Worm (Caenorhabditis elegans) whole organism, L4 larva: ENCODE results near the gene C39E9.12.

ENCODE experiments used
- R02D3.7 ChIP-seq: fragments of 150-350 bp; sonication (generic microtip); optimal IDR thresholded peaks from 3 replicates; lab custom pipeline; 2014; ENCODE audit warnings: missing biosample characterization, missing genetic modification characterization
- T20F7.1 ChIP-seq: fragments of 200-800 bp; sonication (Bioruptor generic); optimal IDR thresholded peaks from 2 replicates; lab custom pipeline; 2018; ENCODE audit warnings: mild to moderate bottlenecking, missing genetic modification characterization, missing compliant biosample characterization
- ces-1 ChIP-seq: fragments of 150-350 bp; sonication (generic microtip); optimal IDR thresholded peaks from 4 replicates; lab custom pipeline; 2014; ENCODE audit warnings: missing biosample characterization, missing genetic modification reagents, missing genetic modification characterization
- hlh-11 ChIP-seq: fragments of 200-800 bp; sonication (Bioruptor generic); optimal IDR thresholded peaks from 2 replicates; lab custom pipeline; 2018; ENCODE audit warnings: mild to moderate bottlenecking, missing genetic modification characterization, missing compliant biosample characterization
- jun-1 ChIP-seq: fragments of 150-350 bp; optimal IDR thresholded peaks from 2 replicates; lab custom pipeline; 2014; ENCODE audit warnings: missing biosample characterization, missing genetic modification reagents, missing genetic modification characterization
- lim-7 ChIP-seq: fragments of 200-800 bp; sonication (Bioruptor generic); IDR thresholded peaks from 2 replicates; pipeline ENCODE4 v1.3.6; 2022; ENCODE audit warnings: missing genetic modification characterization, missing compliant biosample characterization
- lin-39 ChIP-seq: fragments of 150-350 bp; optimal IDR thresholded peaks from 2 replicates; lab custom pipeline; 2014; ENCODE audit warnings: missing biosample characterization, missing genetic modification reagents, missing genetic modification characterization
- mxl-3 ChIP-seq: fragments of 200-800 bp; sonication (Bioruptor generic); optimal IDR thresholded peaks from 2 replicates; lab custom pipeline; 2018; ENCODE audit warnings: mild to moderate bottlenecking, missing genetic modification characterization, missing compliant biosample characterization
- nhr-77 ChIP-seq: fragments of 150-350 bp; optimal IDR thresholded peaks from 2 replicates; lab custom pipeline; 2014; ENCODE audit warnings: missing biosample characterization, missing genetic modification characterization
- pha-4 ChIP-seq, 2 experiments: fragments of 150-350 bp in 1 of 2; fragments of 200-800 bp in 1 of 2; sonication (Bioruptor generic) in 1 of 2; IDR thresholded peaks in 1 of 2; optimal IDR thresholded peaks in 1 of 2; 2 replicates each; pipeline versions ENCODE4 v1.3.6 to Lab custom; 2014 to 2022; ENCODE audit warnings: missing genetic modification characterization in 2 of 2, missing genetic modification reagents in 2 of 2, missing biosample characterization in 1 of 2, missing compliant biosample characterization in 1 of 2
- zfp-3 ChIP-seq: fragments of 200-800 bp; sonication (Bioruptor generic); conservative IDR thresholded peaks from 2 replicates; pipeline ENCODE4 v1.3.6; 2022; ENCODE audit warnings: missing genetic modification reagents, missing genetic modification characterization, missing compliant biosample characterization

- TF ChIP-seq pha-4 (GFP tag; IDR thresholded peaks at IDR 0.05; lab: Robert Waterston, UW) (no peak), pha-4 (tag; optimal IDR thresholded peaks at IDR 0.05; lab: Kevin White, UChicago) (no peak), nhr-77 (tag; lab: Kevin White, UChicago) (no peak), hlh-11 (no peak), zfp-3 (no peak), T20F7.1 (GFP tag; lab: Kevin White, UChicago) (no peak), R02D3.7 (tag; lab: Kevin White, UChicago) (no peak), lim-7 (GFP tag; lab: Robert Waterston, UW) (no peak), jun-1 (no peak), ces-1 (no peak), lin-39 (no peak), mxl-3 (GFP tag; lab: Kevin White, UChicago) (no peak)
Measured at ce11 chrIV:13118794-13119193, 25.0 kb downstream of the C39E9.12 start, which contains the start of gene unc-30.
